Worm (Caenorhabditis elegans): ENCODE results near the gene F13H10.8.

ce11 chrIV:11036222-11036621 lies 15.9 kb downstream of the F13H10.8 start, which contains the start of gene fkb-1:
- TF ChIP-seq elt-3 (tag; optimal IDR thresholded peaks at IDR 0.05) (no peak), ztf-11 (tag; optimal IDR thresholded peaks at IDR 0.05) (no peak), nhr-237 (tag; optimal IDR thresholded peaks at IDR 0.05) (no peak), unc-62 (GFP tag; optimal IDR thresholded peaks at IDR 0.05) (no peak), ceh-83 (GFP tag; optimal IDR thresholded peaks at IDR 0.05) (no peak), lin-13 (tag; optimal IDR thresholded peaks at IDR 0.05) (peak; percentile 80)

Measured in whole organism, mixed stage, embryonic.